Fruit fly (Drosophila melanogaster): ENCODE data around the gene CG42367.

The CG42367 gene

DNA sequence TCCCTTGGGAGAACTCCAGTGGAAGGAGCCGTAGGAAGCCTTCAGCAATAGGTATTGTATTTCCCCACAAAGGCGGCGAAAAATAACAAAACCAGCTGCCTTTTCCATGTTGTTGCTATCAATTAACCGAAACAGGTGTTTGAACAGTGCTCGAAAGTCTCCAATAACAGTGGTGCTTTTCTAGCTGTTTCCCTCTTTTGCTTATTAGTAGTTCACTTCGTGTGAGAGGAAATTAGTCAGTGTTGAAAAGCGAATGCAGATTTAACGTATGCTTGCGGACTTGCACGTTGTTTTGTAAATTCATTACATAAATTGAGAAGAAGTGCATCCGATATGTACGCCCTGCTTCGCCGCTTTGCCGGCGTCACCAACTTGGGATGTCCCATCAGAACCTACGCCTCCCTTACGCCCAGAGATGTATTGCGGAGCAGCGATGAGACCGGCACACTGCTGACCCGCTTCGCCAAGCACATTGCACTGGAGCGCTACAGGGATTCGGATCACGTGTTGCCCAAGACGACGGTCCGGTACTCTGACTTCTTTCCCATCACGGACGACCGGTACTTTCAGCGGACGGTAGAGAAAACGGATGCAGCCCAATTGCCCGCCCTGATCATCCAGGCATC is 8.4 kb downstream of the CG42367 start, which contains the start of the genes Datp and CG4619 (continued):
- TF ChIP-seq Scr (GFP tag; IDR thresholded peaks at IDR 0.05; ENCODE audit: partially characterized antibody) (no peak), Mad (GFP tag; optimal IDR thresholded peaks at IDR 0.05) (peak; percentile 14), slbo (GFP tag; IDR thresholded peaks at IDR 0.05) (peak; percentile 71), dan (GFP tag; IDR thresholded peaks at IDR 0.05) (no peak), NFAT (GFP tag; IDR thresholded peaks at IDR 0.05) (peak; percentile 76), YL-1 (GFP tag; optimal IDR thresholded peaks at IDR 0.05) (peak; percentile 68), unc-4 (GFP tag; IDR thresholded peaks at IDR 0.05; ENCODE audit: partially characterized antibody) (peak; percentile 37; the same call in 1 of the 2 replicates), gsb (GFP tag; IDR thresholded peaks at IDR 0.05) (no peak), CG11247 (GFP tag; IDR thresholded peaks at IDR 0.05) (peak; percentile 21; the same call in 1 of the 2 replicates), CG13287 (GFP tag; IDR thresholded peaks at IDR 0.05; ENCODE audit: partially characterized antibody) (peak; percentile 26; the same call in 1 of the 2 replicates), CG18619 (GFP tag; optimal IDR thresholded peaks at IDR 0.05) (peak; percentile 54), H15 (GFP tag; IDR thresholded peaks at IDR 0.05) (peak; percentile 65; the same call in 2 of the 3 replicates), D19A (tag; optimal IDR thresholded peaks at IDR 0.05) (no peak), Tbp (GFP tag; optimal IDR thresholded peaks at IDR 0.05) (no peak), emc (GFP tag; optimal IDR thresholded peaks at IDR 0.05) (peak; percentile 38), CG13296 (GFP tag; optimal IDR thresholded peaks at IDR 0.05) (no peak), bsh (GFP tag; optimal IDR thresholded peaks at IDR 0.05) (no peak), CG10321 (GFP tag; IDR thresholded peaks at IDR 0.05) (no peak), E2f2 (GFP tag; IDR thresholded peaks at IDR 0.05) (peak; percentile 32; the same call in 1 of the 2 replicates), Deaf1 (tag; optimal IDR thresholded peaks at IDR 0.05) (no peak), vvl (GFP tag; IDR thresholded peaks at IDR 0.05) (peak; percentile 63; the same call in 1 of the 2 replicates), bcd (GFP tag; optimal IDR thresholded peaks at IDR 0.05) (peak; percentile 30), chinmo (GFP tag; IDR thresholded peaks at IDR 0.05; ENCODE audit: partially characterized antibody) (no peak), slp2 (GFP tag; optimal IDR thresholded peaks at IDR 0.05) (no peak), Ptx1 (GFP tag; IDR thresholded peaks at IDR 0.05) (peak; percentile 47; the same call in 1 of the 2 replicates), CG6654 (GFP tag; optimal IDR thresholded peaks at IDR 0.05) (no peak), CG4360 (GFP tag; IDR thresholded peaks at IDR 0.05) (peak; percentile 64), CG2199 (GFP tag; IDR thresholded peaks at IDR 0.05) (no peak), lmd (GFP tag; IDR thresholded peaks at IDR 0.05) (no peak), CG7786 (GFP tag; optimal IDR thresholded peaks at IDR 0.05) (peak; percentile 60), Dip3 (GFP tag; optimal IDR thresholded peaks at IDR 0.05) (peak; percentile 42), CG8359 (GFP tag; optimal IDR thresholded peaks at IDR 0.05; ENCODE audit: borderline replicate concordance) (no peak), CG1603 (tag; optimal IDR thresholded peaks at IDR 0.05) (peak; percentile 74), ftz-f1 (GFP tag; optimal IDR thresholded peaks at IDR 0.05) (no peak), CG5245 (GFP tag; optimal IDR thresholded peaks at IDR 0.05) (peak; percentile 17), Optix (GFP tag; IDR thresholded peaks at IDR 0.05) (no peak), Stat92E (GFP tag; optimal IDR thresholded peaks at IDR 0.05) (no peak), tgo (GFP tag; IDR thresholded peaks at IDR 0.05) (no peak), CG18011 (GFP tag; optimal IDR thresholded peaks at IDR 0.05) (no peak), ewg (GFP tag; optimal IDR thresholded peaks at IDR 0.05) (peak; percentile 0), kni (GFP tag; optimal IDR thresholded peaks at IDR 0.05) (peak; percentile 32), Hr78 (GFP tag; optimal IDR thresholded peaks at IDR 0.05) (no peak), CG9817 (tag; optimal IDR thresholded peaks at IDR 0.05) (peak; percentile 39), ttk (GFP tag; IDR thresholded peaks at IDR 0.05) (no peak), CG3726 (GFP tag; IDR thresholded peaks at IDR 0.05) (no peak), CG10267 (tag; optimal IDR thresholded peaks at IDR 0.05) (peak; percentile 92), CG13624 (GFP tag; optimal IDR thresholded peaks at IDR 0.05) (peak; percentile 32), Fer1 (GFP tag; optimal IDR thresholded peaks at IDR 0.05) (peak; percentile 52), HLH3B (GFP tag; IDR thresholded peaks at IDR 0.05) (0 out of 2 replicates have a peak, but pooled peaks have one; percentile 25)

All from whole organism, embryonic.